Fruit fly (Drosophila melanogaster) whole organism, adult: ENCODE measurements around the gene CG2691.
A peak's percentile ranks its signal among the peaks of the same experiment; 100 is the strongest.

Experiments
- CG11617 ChIP-seq: fragments of 200-800 bp; sonication (Bioruptor generic); optimal IDR thresholded peaks from 2 replicates; lab custom pipeline; 2017; ENCODE audit warnings: mild to moderate bottlenecking, missing biosample characterization, missing genetic modification reagents, missing genetic modification characterization
- CG12768 ChIP-seq: fragments of 200-800 bp; sonication (Bioruptor generic); optimal IDR thresholded peaks from 2 replicates; lab custom pipeline; 2017; ENCODE audit warnings: missing biosample characterization, missing genetic modification characterization, mild to moderate bottlenecking, moderate library complexity, missing genetic modification reagents
- CG14711 ChIP-seq: fragments of 200-800 bp; sonication (Bioruptor generic); optimal IDR thresholded peaks from 2 replicates; lab custom pipeline; 2018; ENCODE audit warnings: missing biosample characterization, mild to moderate bottlenecking, missing genetic modification characterization, moderate library complexity
- CG1620 ChIP-seq: fragments of 200-800 bp; sonication (Bioruptor generic); optimal IDR thresholded peaks from 2 replicates; lab custom pipeline; 2016; ENCODE audit warnings: missing biosample characterization, missing genetic modification characterization
- CG33017 ChIP-seq: fragments of 200-800 bp; sonication (Bioruptor generic); optimal IDR thresholded peaks from 2 replicates; lab custom pipeline; 2018; ENCODE audit warnings: missing biosample characterization, mild to moderate bottlenecking, missing genetic modification characterization, moderate library complexity
- CG5204 ChIP-seq: fragments of 200-800 bp; sonication (Bioruptor generic); optimal IDR thresholded peaks from 2 replicates; lab custom pipeline; 2016; ENCODE audit warnings: missing biosample characterization, missing genetic modification characterization
- CG7045 ChIP-seq: fragments of 200-800 bp; sonication (Bioruptor generic); optimal IDR thresholded peaks from 2 replicates; lab custom pipeline; 2017; ENCODE audit warnings: missing biosample characterization, mild to moderate bottlenecking, missing genetic modification characterization
- CG7101 ChIP-seq: fragments of 200-800 bp; sonication (Bioruptor generic); optimal IDR thresholded peaks from 2 replicates; lab custom pipeline; 2018; ENCODE audit warnings: missing biosample characterization, mild to moderate bottlenecking, missing genetic modification characterization, moderate library complexity
- Clk ChIP-seq: fragments of 200-800 bp; sonication (Bioruptor generic); optimal IDR thresholded peaks from 2 replicates; lab custom pipeline; 2017; ENCODE audit warnings: missing biosample characterization, missing genetic modification characterization
- Crg-1 ChIP-seq: fragments of 200-800 bp; sonication (Bioruptor generic); optimal IDR thresholded peaks from 2 replicates; lab custom pipeline; 2016; ENCODE audit warnings: missing biosample characterization, missing genetic modification characterization
- Hr96 ChIP-seq: fragments of 200-800 bp; sonication (Bioruptor generic); optimal IDR thresholded peaks from 2 replicates; lab custom pipeline; 2016; ENCODE audit warnings: missing biosample characterization, missing genetic modification characterization
- Mnt ChIP-seq: fragments of 200-800 bp; sonication (Bioruptor generic); optimal IDR thresholded peaks from 2 replicates; lab custom pipeline; 2016; ENCODE audit warnings: missing biosample characterization, mild to moderate bottlenecking, missing genetic modification characterization
- bab1 ChIP-seq: fragments of 200-800 bp; sonication (Bioruptor generic); optimal IDR thresholded peaks from 3 replicates; lab custom pipeline; 2019; ENCODE audit warnings: missing biosample characterization, mild to moderate bottlenecking, missing genetic modification characterization, moderate library complexity
- cic ChIP-seq: fragments of 200-800 bp; sonication (Bioruptor generic); optimal IDR thresholded peaks from 2 replicates; lab custom pipeline; 2017; ENCODE audit warnings: missing biosample characterization, mild to moderate bottlenecking, missing genetic modification characterization, moderate library complexity
- cnc ChIP-seq, 2 experiments: fragments of >200 bp; optimal IDR thresholded peaks; 2 replicates each; lab custom pipeline; 2017
- kay ChIP-seq: fragments of 200-800 bp; sonication (Bioruptor generic); peaks from one replicate; lab custom pipeline; 2016; ENCODE audit warnings: missing biosample characterization, missing genetic modification characterization, borderline replicate concordance
- ovo ChIP-seq: fragments of 200-800 bp; sonication (Bioruptor generic); optimal IDR thresholded peaks from 2 replicates; lab custom pipeline; 2016; ENCODE audit warnings: missing biosample characterization, missing genetic modification characterization
- pad ChIP-seq: fragments of 200-800 bp; sonication (Bioruptor generic); optimal IDR thresholded peaks from 3 replicates; lab custom pipeline; 2017; ENCODE audit warnings: missing biosample characterization, missing genetic modification characterization, mild to moderate bottlenecking, moderate library complexity, missing genetic modification reagents
- tj ChIP-seq: fragments of 200-800 bp; sonication (Bioruptor generic); optimal IDR thresholded peaks from 3 replicates; lab custom pipeline; 2017; ENCODE audit warnings: missing biosample characterization, mild to moderate bottlenecking, missing genetic modification characterization, moderate library complexity
- toe ChIP-seq: fragments of 200-800 bp; sonication (Bioruptor generic); optimal IDR thresholded peaks from 2 replicates; lab custom pipeline; 2016; ENCODE audit warnings: missing biosample characterization, missing genetic modification characterization

The CG2691 gene

DNA sequence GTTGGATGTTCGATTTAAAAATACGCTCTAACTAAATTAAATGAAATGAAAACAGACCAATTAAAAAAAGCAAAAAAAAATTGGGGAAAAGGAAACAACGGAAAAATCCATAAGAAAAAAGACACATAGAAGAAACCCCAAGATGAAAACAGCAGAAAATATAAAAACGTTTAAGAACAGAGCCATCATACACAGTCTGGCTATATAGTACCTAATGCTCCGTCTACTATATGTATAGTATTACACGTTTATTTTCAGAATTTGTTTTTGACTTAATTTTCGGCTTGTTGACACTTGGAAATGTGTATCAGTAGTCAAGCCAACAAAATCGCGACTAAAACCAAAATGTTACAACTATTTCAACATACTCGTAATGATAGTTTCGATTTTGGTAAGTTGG lies 18.8 kb downstream of the CG2691 start, which contains the start of gene CG11178:
Gene CG11178 (plus strand): TSS at position 301 of the 400 bp plus-strand sequence.
- TF ChIP-seq CG7045 (GFP tag; lab: Kevin White, UChicago): no peak
- TF ChIP-seq CG14711 (tag; lab: Kevin White, UChicago): no peak
- TF ChIP-seq bab1: no peak
- no peak for TF ChIP-seq cic
- TF ChIP-seq kay (GFP tag; lab: Kevin White, UChicago): no peak
- no peak for TF ChIP-seq cnc (optimal IDR thresholded peaks at IDR 0.05; lab: Kevin White, UChicago)
- no peak for TF ChIP-seq CG5204 (GFP tag; lab: Kevin White, UChicago)
- no peak for TF ChIP-seq toe (GFP tag; lab: Kevin White, UChicago)
- no peak for TF ChIP-seq Mnt (GFP tag; lab: Kevin White, UChicago)
- TF ChIP-seq Crg-1 (GFP tag; lab: Kevin White, UChicago): no peak
- no peak for TF ChIP-seq CG33017
- TF ChIP-seq CG1620 (GFP tag; lab: Kevin White, UChicago): no peak
- TF ChIP-seq pad: no peak
- no peak for TF ChIP-seq CG7101
- TF ChIP-seq CG12768 (GFP tag; lab: Kevin White, UChicago): no peak
- TF ChIP-seq CG11617 (GFP tag; lab: Kevin White, UChicago): no peak
- no peak for TF ChIP-seq ovo

DNA sequence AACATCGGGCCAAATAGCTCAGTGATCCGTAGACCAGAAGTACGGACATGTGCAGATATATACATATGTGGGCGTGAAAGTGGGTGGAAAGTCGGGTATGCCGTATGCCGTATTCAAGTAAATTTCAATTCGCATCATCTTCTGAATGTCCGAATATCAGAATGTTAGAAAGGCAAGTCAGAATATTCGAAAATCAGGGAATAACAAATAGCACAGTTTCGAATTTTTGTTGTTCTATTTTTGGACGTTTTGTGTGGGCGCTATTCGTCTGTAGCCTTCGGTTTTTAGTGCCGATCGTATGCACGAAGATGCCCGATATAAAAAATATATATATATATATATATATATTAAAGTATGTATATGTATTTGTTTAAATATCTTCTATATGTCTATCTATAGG lies 19.7 kb downstream of the CG2691 start:
- no peak for TF ChIP-seq CG7045 (GFP tag; lab: Kevin White, UChicago)
- TF ChIP-seq cic: no peak
- no peak for TF ChIP-seq Mnt (GFP tag; lab: Kevin White, UChicago)
- TF ChIP-seq kay (GFP tag; lab: Kevin White, UChicago): no peak
- no peak for TF ChIP-seq CG1620 (GFP tag; lab: Kevin White, UChicago)
- no peak for TF ChIP-seq CG5204 (GFP tag; lab: Kevin White, UChicago)
- no peak for TF ChIP-seq Crg-1 (GFP tag; lab: Kevin White, UChicago)
- no peak for TF ChIP-seq tj
- no peak for TF ChIP-seq CG33017
- no peak for TF ChIP-seq CG11617 (GFP tag; lab: Kevin White, UChicago)
- TF ChIP-seq toe (GFP tag; lab: Kevin White, UChicago): no peak
- TF ChIP-seq pad: no peak
- TF ChIP-seq ovo: no peak
- TF ChIP-seq CG14711 (tag; lab: Kevin White, UChicago): no peak
- TF ChIP-seq CG12768 (GFP tag; lab: Kevin White, UChicago): no peak

DNA sequence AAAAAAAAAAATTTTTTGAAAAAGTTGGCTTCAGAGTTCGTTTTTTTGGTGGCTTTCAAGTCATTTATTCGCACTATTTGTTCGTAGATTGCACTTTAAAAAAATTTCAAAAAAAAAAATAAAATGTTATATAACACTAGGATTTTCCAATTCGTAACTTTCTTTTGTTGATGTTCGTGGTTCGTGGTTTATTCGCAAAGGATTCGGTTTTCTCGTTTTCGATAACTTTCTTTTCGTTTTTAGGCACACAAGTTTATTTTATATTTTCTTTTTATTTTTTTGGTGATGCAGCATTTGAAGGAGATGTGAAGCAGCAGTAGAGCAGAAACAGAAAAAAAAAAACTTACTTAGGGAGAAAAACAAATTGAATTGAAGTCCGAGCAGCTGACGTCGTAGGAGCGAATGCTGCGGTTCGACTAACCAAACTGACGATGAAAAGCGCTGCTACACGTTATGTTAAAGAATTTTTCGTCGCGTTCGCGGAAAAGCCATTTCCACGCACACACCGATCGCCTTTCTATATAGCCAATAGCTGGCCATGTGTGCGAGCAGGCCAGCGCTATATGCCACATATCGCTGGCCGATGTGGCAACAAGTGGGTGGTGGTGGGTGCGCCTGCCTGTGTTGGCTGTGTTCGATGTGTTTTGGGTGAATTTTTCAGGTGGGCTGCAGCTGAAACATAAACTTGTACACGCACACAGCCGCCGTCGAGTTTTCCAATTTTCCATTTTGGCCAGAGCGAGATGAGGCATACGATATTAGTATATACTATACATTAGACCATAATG lies 21.9 kb downstream of the CG2691 start, which contains the start of gene up:
Gene up (minus strand): TSS at position 508 of the 788 bp plus-strand sequence.
- TF ChIP-seq CG7045 (GFP tag; lab: Kevin White, UChicago): no peak
- no peak for TF ChIP-seq CG14711 (tag; lab: Kevin White, UChicago)
- peak; percentile 65 for TF ChIP-seq kay (GFP tag; lab: Kevin White, UChicago)
- no peak for TF ChIP-seq CG12768 (GFP tag; lab: Kevin White, UChicago)
- peak; percentile 5 for TF ChIP-seq Mnt (GFP tag; lab: Kevin White, UChicago)

DNA sequence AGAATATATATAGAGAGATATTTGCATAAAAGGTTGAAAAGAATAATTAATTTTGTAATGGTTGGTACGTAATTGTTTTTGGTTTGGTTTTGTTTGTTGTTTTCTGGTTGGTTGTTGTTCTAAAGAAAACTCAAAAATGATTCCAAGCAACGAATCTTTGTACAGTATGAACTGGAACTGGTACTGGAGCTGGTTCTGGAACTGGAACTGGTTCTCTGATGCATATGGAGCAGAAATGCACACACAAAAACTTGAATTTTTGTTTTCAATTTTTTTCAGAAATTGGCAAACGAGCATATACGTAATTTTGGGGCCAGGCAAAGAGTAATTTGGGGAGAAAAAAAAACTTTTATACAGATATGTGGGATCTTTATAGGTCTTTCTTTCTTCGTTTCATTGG lies 26.5 kb downstream of the CG2691 start:
- TF ChIP-seq Crg-1 (GFP tag; lab: Kevin White, UChicago) (no peak), kay (GFP tag; lab: Kevin White, UChicago) (no peak), ovo (no peak), Mnt (GFP tag; lab: Kevin White, UChicago) (no peak), cic (no peak), Clk (GFP tag; lab: Kevin White, UChicago) (no peak), CG7101 (no peak), CG1620 (GFP tag; lab: Kevin White, UChicago) (no peak), tj (no peak), bab1 (no peak), CG11617 (GFP tag; lab: Kevin White, UChicago) (no peak), CG5204 (GFP tag; lab: Kevin White, UChicago) (no peak), toe (GFP tag; lab: Kevin White, UChicago) (no peak), pad (no peak), CG7045 (GFP tag; lab: Kevin White, UChicago) (no peak), Hr96 (GFP tag; lab: Kevin White, UChicago) (no peak), cnc (optimal IDR thresholded peaks at IDR 0.05; lab: Kevin White, UChicago) (no peak)

DNA sequence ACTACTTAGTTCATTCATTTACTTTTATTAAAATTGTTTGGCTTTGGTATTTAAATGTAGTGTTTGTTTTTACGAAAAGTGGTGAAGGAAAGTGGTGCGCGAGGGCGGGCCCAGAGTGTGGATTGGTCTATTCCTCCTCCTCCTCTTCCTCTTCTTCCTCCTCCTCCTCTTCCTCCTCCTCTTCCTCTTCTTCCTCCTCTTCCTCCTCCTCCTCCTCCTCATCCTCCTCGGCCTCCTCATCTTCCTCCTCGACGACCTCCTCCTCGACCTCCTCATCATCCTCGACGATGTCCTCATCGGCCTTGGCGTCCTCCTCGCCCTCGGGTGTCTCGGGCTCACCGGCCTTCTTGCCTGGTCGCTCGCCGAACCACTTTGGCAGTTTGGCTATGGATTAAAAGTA lies 30.5 kb downstream of the CG2691 start:
- TF ChIP-seq tj: no peak
- no peak for TF ChIP-seq CG14711 (tag; lab: Kevin White, UChicago)
- no peak for TF ChIP-seq Hr96 (GFP tag; lab: Kevin White, UChicago)
- no peak for TF ChIP-seq CG7045 (GFP tag; lab: Kevin White, UChicago)
- no peak for TF ChIP-seq kay (GFP tag; lab: Kevin White, UChicago)
- no peak for TF ChIP-seq cnc (optimal IDR thresholded peaks at IDR 0.05; lab: Kevin White, UChicago)
- no peak for TF ChIP-seq Clk (GFP tag; lab: Kevin White, UChicago)
- no peak for TF ChIP-seq CG7101
- TF ChIP-seq cic: no peak
- TF ChIP-seq pad: no peak

DNA sequence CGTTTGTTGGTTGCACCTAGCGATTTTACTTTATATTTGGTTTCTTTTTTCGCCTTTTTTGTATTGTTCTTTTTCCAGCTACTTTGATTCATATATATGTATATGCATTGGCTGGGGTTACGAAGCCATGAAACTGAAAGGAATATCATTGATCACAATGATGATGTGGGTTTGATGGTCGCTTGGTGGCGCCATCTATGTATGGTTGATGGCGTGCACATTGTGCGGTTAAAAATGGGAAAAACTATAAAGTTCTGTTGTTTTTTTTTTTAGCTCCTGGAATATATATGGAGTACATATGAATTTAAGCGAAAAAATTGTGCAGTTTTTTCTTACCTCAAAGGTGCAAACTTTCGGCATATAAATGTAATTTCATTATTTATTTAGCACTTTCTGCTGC lies 37.3 kb downstream of the CG2691 start:
- TF ChIP-seq CG11617 (GFP tag; lab: Kevin White, UChicago) (no peak), CG12768 (GFP tag; lab: Kevin White, UChicago) (no peak), CG7045 (GFP tag; lab: Kevin White, UChicago) (no peak), CG33017 (no peak), cic (no peak), CG7101 (no peak), CG1620 (GFP tag; lab: Kevin White, UChicago) (no peak), cnc (optimal IDR thresholded peaks at IDR 0.05; lab: Kevin White, UChicago) (no peak), Mnt (GFP tag; lab: Kevin White, UChicago) (no peak), kay (GFP tag; lab: Kevin White, UChicago) (no peak), toe (GFP tag; lab: Kevin White, UChicago) (no peak), Clk (GFP tag; lab: Kevin White, UChicago) (no peak)
